Fruit fly (Drosophila melanogaster): ENCODE measurements around the gene CG13398.

DNA sequence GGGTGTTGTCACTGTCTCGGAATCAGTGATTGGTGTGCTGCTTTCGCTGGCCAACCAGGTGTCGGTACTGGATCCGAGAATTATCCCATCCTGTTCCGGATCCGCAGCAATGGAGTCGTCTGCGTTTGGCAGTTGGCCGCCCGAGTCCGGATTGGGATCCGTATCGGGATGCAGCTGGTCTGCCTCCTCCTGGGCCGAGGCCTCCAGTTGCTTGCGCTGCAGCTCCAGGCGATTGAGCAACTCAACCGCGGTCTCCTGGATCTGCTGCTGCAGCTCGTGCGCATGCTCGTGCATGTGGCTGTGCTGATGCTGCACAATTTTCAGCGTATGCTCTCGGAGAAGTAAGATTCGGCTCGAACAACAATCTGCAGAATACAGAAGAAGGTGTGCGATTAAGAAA lies 17.1 kb upstream of the CG13398 start:
- TF ChIP-seq CG8478 (optimal IDR thresholded peaks at IDR 0.05) (no peak), psq (optimal IDR thresholded peaks at IDR 0.05) (no peak), pan (optimal IDR thresholded peaks at IDR 0.05) (no peak), usp (GFP tag; optimal IDR thresholded peaks at IDR 0.05) (no peak), Dll (optimal IDR thresholded peaks at IDR 0.05) (no peak), EcR (GFP tag; optimal IDR thresholded peaks at IDR 0.05) (no peak)
